Worm (Caenorhabditis elegans) whole organism, L4 larva: Measurements from ENCODE around the gene C04F5.2.

ENCODE experiments used
- Y48G9A.11 ChIP-seq: fragments of 200-800 bp; sonication (Bioruptor generic); IDR thresholded peaks from 2 replicates; pipeline ENCODE4 v1.3.6; 2022; ENCODE audit warnings: missing genetic modification reagents, missing genetic modification characterization, missing compliant biosample characterization
- ceh-44 ChIP-seq: fragments of 200-800 bp; sonication (Bioruptor generic); IDR thresholded peaks from 2 replicates; pipeline ENCODE4 v1.3.6; 2022; ENCODE audit warnings: missing genetic modification reagents, missing genetic modification characterization, missing compliant biosample characterization
- ceh-62 ChIP-seq: sonication (generic microtip); optimal IDR thresholded peaks from 2 replicates; lab custom pipeline; 2017; ENCODE audit warnings: missing biosample characterization, missing genetic modification characterization
- daf-12 ChIP-seq: fragments of 150-350 bp; optimal IDR thresholded peaks from 2 replicates; lab custom pipeline; 2014; ENCODE audit warnings: missing biosample characterization, missing genetic modification reagents, missing genetic modification characterization
- duxl-1 ChIP-seq: sonication (generic microtip); optimal IDR thresholded peaks from 2 replicates; lab custom pipeline; 2016; ENCODE audit warnings: mild to moderate bottlenecking, missing genetic modification characterization, moderate library complexity, missing compliant biosample characterization; ENCODE audit not compliant: poor library complexity
- mes-2 ChIP-seq: sonication (generic microtip); optimal IDR thresholded peaks from 2 replicates; lab custom pipeline; 2016; ENCODE audit warnings: missing genotype, mild to moderate bottlenecking, missing genetic modification characterization, missing compliant biosample characterization; ENCODE audit not compliant: poor library complexity, severe bottlenecking
- nhr-76 ChIP-seq: fragments of 150-350 bp; optimal IDR thresholded peaks from 2 replicates; lab custom pipeline; 2014; ENCODE audit warnings: missing biosample characterization, missing genetic modification characterization
- pha-4 ChIP-seq, 2 experiments: fragments of 150-350 bp in 1 of 2; fragments of 200-800 bp in 1 of 2; sonication (Bioruptor generic) in 1 of 2; IDR thresholded peaks in 1 of 2; optimal IDR thresholded peaks in 1 of 2; 2 replicates each; pipeline versions ENCODE4 v1.3.6 to Lab custom; 2014 to 2022; ENCODE audit warnings: missing genetic modification characterization in 2 of 2, missing genetic modification reagents in 2 of 2, missing biosample characterization in 1 of 2, missing compliant biosample characterization in 1 of 2
- saeg-2 ChIP-seq: fragments of 200-800 bp; sonication (Bioruptor generic); IDR thresholded peaks from 2 replicates; pipeline ENCODE4 v1.3.6; 2022; ENCODE audit warnings: missing genetic modification reagents, missing genetic modification characterization, missing compliant biosample characterization
- spr-3 ChIP-seq: fragments of 200-800 bp; sonication (Bioruptor generic); optimal IDR thresholded peaks from 2 replicates; lab custom pipeline; 2018; ENCODE audit warnings: mild to moderate bottlenecking, missing genetic modification characterization, missing compliant biosample characterization

C04F5.2 gene

DNA sequence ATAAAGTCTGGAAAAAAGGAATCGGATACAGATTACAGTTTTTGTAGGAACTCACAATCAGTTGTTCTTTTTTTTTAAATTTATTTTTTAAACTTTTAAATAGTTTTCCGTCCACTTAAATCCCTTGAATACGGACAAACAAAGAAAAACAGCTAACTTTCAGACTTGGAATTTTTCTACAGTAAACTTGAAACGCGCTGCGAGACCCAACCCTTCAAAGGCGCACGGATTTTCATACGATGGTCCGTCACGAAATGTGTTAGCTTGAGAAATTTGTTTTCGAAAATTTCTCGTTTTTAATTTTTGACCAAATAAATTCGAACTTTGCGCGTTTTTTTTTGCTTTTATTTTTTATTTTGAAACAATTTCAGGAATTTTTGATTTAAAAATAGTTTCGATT lies 50.4 kb downstream of the C04F5.2 start:
- TF ChIP-seq saeg-2 (GFP tag; lab: Robert Waterston, UW) (no peak), ceh-44 (GFP tag; lab: Robert Waterston, UW) (no peak), ceh-62 (tag; lab: Kevin White, UChicago) (no peak), spr-3 (GFP tag; lab: Kevin White, UChicago) (no peak), nhr-76 (no peak), duxl-1 (tag; lab: Kevin White, UChicago) (no peak), daf-12 (tag; lab: Kevin White, UChicago) (no peak), pha-4 (GFP tag; IDR thresholded peaks at IDR 0.05; lab: Robert Waterston, UW) (no peak), pha-4 (tag; optimal IDR thresholded peaks at IDR 0.05; lab: Kevin White, UChicago) (no peak), mes-2 (tag; lab: Kevin White, UChicago) (no peak)

DNA sequence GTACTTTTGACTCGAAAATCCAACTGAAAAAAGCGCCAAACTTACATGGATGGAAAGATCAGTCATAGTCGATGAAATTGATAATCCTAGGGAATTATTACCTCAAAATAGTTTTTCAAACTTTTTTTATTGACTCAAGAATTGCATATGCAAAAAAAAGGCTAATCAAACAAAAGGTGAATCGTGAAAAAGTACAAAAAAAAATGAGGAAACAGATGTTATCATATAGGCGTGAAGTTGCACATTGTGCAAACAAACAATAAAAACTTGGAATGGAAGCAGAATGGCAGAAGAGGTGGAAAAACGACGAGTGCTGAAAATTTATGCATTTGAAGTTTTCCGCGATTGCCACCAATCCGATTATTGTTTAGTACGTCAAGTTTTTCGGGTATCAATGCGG lies 50.8 kb downstream of the C04F5.2 start, which contains the start of gene exc-14:
Gene exc-14 (minus strand): TSS at position 101 of the 400 bp plus-strand sequence.
- TF ChIP-seq duxl-1 (tag; lab: Kevin White, UChicago), result no peak
- TF ChIP-seq Y48G9A.11 (GFP tag; lab: Robert Waterston, UW), result no peak
